Worm (Caenorhabditis elegans): ENCODE data around the gene F26F4.6.

Gene F26F4.6

ce11 chrIII:4912317-4912716, 18.9 kb upstream of the F26F4.6 start, which contains the start of the genes F26F4.9 and cee-1:
F26F4.9 (minus strand) TSS chrIII:4912521.
cee-1 (plus strand) TSS chrIII:4912699.
- TF ChIP-seq him-1 (tag; optimal IDR thresholded peaks at IDR 0.05): no peak
- peak; percentile 52 for TF ChIP-seq W03F9.2 (tag; optimal IDR thresholded peaks at IDR 0.05)

- TF ChIP-seq W03F9.2 (tag; optimal IDR thresholded peaks at IDR 0.05) (no peak), dao-5 (tag; optimal IDR thresholded peaks at IDR 0.05) (no peak), him-1 (tag; optimal IDR thresholded peaks at IDR 0.05) (no peak)
Observed at ce11 chrIII:4910956-4911355, 17.5 kb upstream of the F26F4.6 start, which contains the start of gene F26F4.2. F26F4.2 (plus strand) TSS chrIII:4911256.

ce11 chrIII:4909938-4910337, 16.5 kb upstream of the F26F4.6 start, which contains the start of gene F26F4.12:
F26F4.12 (minus strand) TSS chrIII:4910038.
- TF ChIP-seq W03F9.2 (tag; optimal IDR thresholded peaks at IDR 0.05): no peak
- no peak for TF ChIP-seq dao-5 (tag; optimal IDR thresholded peaks at IDR 0.05)

DNA sequence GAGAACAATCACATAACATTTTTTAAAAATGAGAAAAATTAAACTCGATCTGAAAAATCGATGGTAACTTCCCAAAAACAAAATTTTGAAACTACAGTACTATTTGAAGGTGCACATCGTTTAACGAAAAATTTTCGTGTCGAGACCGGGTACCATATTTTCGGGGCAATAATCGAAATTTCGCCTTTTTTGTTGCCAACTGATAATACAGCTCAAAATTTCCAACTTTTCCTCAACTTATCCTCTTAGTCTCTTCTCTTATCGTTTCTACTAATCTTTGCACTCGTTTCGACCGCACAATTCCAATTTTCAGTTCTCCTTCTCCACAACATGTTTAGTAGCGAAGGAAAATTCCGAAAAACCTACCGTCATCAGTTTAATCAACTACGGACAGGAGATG, 13.5 kb upstream of the F26F4.6 start, which contains the start of gene rom-1:
Gene rom-1, plus strand, starts transcription at position 301 of the 400 bp plus-strand sequence.
- TF ChIP-seq dao-5 (tag; optimal IDR thresholded peaks at IDR 0.05) (no peak), him-1 (tag; optimal IDR thresholded peaks at IDR 0.05) (no peak), W03F9.2 (tag; optimal IDR thresholded peaks at IDR 0.05) (no peak)

DNA sequence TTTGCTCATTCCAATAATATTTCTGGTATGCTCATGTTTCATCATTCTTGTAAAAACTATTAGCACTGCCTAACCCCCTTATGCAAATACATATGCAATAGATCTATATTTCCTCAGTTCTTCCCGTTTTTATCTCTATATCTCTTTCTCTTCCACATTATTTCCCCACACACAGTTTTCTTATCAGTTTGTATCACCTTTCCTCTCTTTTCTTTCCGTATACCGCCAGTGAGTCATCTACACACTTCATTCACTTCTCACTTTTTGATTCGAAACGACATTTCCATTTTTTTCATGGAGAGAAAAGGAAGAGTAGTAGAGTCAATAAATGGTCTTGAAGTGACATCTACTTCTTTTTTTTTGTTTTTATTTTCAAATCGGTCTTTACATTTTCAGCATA, 12.9 kb upstream of the F26F4.6 start:
- TF ChIP-seq him-1 (tag; optimal IDR thresholded peaks at IDR 0.05): no peak
- no peak for TF ChIP-seq dao-5 (tag; optimal IDR thresholded peaks at IDR 0.05)
- no peak for TF ChIP-seq W03F9.2 (tag; optimal IDR thresholded peaks at IDR 0.05)

DNA sequence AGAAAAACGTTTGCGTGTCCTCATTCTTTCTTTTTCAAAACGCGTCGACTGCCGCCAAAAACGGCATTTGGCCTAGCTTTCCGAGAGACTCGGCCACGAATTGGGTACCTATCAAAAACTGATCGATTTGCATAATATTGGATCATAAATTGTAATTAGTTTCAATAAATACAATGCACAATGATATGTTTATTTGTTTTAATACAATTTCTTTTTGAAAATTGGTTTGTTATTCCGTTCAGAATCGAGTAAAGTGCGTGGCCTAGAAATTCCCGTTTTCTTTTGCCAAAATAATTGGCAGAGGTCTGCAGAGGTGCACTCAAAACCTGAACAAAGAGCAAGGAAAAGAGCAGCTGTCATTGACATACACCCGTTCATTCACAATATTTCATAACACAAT, 12.0 kb upstream of the F26F4.6 start, which contains the start of gene F26F4.8:
Gene F26F4.8, minus strand, starts transcription at position 69 of the 400 bp plus-strand sequence.
- TF ChIP-seq dao-5 (tag; optimal IDR thresholded peaks at IDR 0.05) (no peak), W03F9.2 (tag; optimal IDR thresholded peaks at IDR 0.05) (no peak), him-1 (tag; optimal IDR thresholded peaks at IDR 0.05) (no peak)

- TF ChIP-seq dao-5 (tag; optimal IDR thresholded peaks at IDR 0.05) (no peak), him-1 (tag; optimal IDR thresholded peaks at IDR 0.05) (no peak), W03F9.2 (tag; optimal IDR thresholded peaks at IDR 0.05) (no peak)
Observed at ce11 chrIII:4903784-4904183, 10.3 kb upstream of the F26F4.6 start, which contains the start of gene kbp-2. kbp-2 (minus strand) TSS chrIII:4903884.

DNA sequence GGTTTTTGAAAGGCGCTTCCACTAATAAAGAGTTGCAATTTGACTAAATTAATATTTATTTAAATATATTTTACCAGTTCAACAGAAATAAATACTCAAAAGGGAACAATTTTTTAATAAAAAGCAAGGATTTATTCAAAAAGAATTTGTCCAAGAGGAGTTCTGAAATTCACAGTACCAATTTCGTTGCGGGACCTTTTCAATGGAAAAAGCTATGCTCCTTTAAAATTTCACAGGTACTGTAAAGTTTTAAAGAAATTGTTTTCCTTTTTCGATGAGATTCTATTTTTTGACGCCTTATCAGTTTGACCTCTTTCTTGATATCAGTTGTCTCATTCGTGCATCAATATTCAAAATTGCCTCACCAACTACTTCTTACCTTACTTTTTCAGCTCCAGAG, 6.8 kb upstream of the F26F4.6 start, which contains the start of gene tag-340:
Gene tag-340, plus strand, starts transcription at position 249 of the 400 bp plus-strand sequence.
- TF ChIP-seq dao-5 (tag; optimal IDR thresholded peaks at IDR 0.05) (no peak), him-1 (tag; optimal IDR thresholded peaks at IDR 0.05) (no peak), W03F9.2 (tag; optimal IDR thresholded peaks at IDR 0.05) (no peak)

- TF ChIP-seq him-1 (tag; optimal IDR thresholded peaks at IDR 0.05) (peak; percentile 98), dao-5 (tag; optimal IDR thresholded peaks at IDR 0.05) (no peak), W03F9.2 (tag; optimal IDR thresholded peaks at IDR 0.05) (peak; percentile 95)
Observed at ce11 chrIII:4899728-4900127, 6.3 kb upstream of the F26F4.6 start.

ce11 chrIII:4899035-4899578, 5.7 kb upstream of the F26F4.6 start, which contains the start of gene nhl-2:
nhl-2 (minus strand) TSS chrIII:4899085.
- no peak for TF ChIP-seq dao-5 (tag; optimal IDR thresholded peaks at IDR 0.05)
- TF ChIP-seq W03F9.2 (tag; optimal IDR thresholded peaks at IDR 0.05): no peak
- no peak for TF ChIP-seq him-1 (tag; optimal IDR thresholded peaks at IDR 0.05)

DNA sequence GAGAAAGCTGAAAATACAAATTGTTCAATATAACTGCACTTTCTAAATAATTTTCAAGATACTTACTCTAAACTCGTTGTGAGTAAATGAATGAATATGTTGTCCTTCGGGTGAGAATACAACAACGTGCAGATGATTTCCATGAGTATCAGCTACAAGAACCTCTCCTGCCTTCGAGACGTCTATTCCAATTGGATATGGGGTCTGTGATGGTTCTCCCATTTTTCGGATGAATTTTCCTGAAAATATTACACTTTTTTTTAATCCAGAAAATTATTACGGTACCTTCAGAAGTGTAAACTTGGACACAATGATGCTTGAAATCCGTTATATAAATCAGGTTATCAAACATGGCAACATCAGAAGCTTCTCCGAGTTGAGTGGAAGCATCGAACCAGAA, 1.9 kb upstream of the F26F4.6 start:
- no peak for TF ChIP-seq him-1 (tag; optimal IDR thresholded peaks at IDR 0.05)
- TF ChIP-seq dao-5 (tag; optimal IDR thresholded peaks at IDR 0.05): no peak
- TF ChIP-seq W03F9.2 (tag; optimal IDR thresholded peaks at IDR 0.05): no peak

DNA sequence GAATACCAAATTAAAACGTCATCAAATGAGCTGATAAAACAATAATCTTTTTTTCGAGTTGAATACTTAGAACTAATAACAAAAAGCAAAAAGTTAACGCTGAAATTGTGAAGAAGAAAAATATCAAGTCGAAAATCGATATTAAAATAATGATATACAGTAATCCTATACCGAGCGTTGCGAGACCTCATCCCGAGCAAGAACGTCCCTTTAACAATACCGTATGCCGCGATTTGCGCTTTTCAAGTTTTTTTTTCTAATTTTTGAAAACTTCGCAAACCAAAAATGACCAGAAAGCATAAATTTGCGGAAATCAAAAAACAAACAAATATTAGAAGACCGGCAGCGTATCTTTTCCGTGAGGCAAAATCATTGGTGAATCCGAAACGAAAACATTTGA, 2.4 kb downstream of the F26F4.6 start, which contains the start of gene F26F4.5:
Gene F26F4.5, minus strand, starts transcription at position 256 of the 400 bp plus-strand sequence.
- no peak for TF ChIP-seq W03F9.2 (tag; optimal IDR thresholded peaks at IDR 0.05)
- no peak for TF ChIP-seq him-1 (tag; optimal IDR thresholded peaks at IDR 0.05)

DNA sequence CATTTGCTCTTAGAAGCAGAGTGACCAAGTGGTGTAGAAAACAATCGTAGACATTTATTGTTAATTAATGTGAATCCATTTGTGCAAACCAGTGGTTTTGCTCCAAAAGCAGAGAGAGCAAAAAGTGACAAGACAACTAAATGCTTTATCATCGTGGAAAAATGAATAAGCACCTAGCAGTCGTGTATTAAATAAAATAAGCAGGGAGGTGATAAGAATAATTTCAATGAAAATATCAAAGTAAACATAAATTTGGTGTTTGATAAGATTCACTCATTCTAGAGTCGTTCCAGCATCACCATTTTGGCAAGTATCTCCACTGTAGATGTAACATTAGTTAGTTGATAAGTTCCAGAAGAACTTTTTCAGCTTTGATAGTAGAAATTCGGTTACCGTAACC, 6.1 kb downstream of the F26F4.6 start, which contains the start of gene clec-6:
Gene clec-6, minus strand, starts transcription at position 154 of the 400 bp plus-strand sequence.
- TF ChIP-seq him-1 (tag; optimal IDR thresholded peaks at IDR 0.05) (no peak), dao-5 (tag; optimal IDR thresholded peaks at IDR 0.05) (no peak), W03F9.2 (tag; optimal IDR thresholded peaks at IDR 0.05) (no peak)

DNA sequence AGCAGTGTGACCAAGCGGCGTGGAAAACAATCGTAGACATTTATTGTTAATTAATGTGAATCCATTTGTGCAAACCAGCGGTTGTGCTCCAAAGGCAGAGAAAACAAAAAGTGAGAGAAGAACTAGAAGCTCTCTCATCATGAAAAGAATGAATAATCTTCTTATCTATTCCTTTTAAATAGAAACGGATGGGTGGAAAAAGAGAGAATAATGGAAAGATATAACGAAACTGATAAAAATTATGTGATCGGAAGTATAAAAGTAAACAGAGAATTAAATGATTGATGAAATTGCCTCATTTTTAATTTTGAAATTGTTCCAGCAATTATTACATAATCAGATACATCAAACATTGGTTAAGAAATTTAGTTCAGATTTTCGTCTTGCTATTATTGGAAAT, 10.0 kb downstream of the F26F4.6 start, which contains the start of gene clec-5:
Gene clec-5, minus strand, starts transcription at position 178 of the 400 bp plus-strand sequence.
- TF ChIP-seq dao-5 (tag; optimal IDR thresholded peaks at IDR 0.05): no peak
- TF ChIP-seq him-1 (tag; optimal IDR thresholded peaks at IDR 0.05): no peak
- no peak for TF ChIP-seq W03F9.2 (tag; optimal IDR thresholded peaks at IDR 0.05)
